Fruit fly (Drosophila melanogaster): Measurements from ENCODE around the gene Son.

Son gene

DNA sequence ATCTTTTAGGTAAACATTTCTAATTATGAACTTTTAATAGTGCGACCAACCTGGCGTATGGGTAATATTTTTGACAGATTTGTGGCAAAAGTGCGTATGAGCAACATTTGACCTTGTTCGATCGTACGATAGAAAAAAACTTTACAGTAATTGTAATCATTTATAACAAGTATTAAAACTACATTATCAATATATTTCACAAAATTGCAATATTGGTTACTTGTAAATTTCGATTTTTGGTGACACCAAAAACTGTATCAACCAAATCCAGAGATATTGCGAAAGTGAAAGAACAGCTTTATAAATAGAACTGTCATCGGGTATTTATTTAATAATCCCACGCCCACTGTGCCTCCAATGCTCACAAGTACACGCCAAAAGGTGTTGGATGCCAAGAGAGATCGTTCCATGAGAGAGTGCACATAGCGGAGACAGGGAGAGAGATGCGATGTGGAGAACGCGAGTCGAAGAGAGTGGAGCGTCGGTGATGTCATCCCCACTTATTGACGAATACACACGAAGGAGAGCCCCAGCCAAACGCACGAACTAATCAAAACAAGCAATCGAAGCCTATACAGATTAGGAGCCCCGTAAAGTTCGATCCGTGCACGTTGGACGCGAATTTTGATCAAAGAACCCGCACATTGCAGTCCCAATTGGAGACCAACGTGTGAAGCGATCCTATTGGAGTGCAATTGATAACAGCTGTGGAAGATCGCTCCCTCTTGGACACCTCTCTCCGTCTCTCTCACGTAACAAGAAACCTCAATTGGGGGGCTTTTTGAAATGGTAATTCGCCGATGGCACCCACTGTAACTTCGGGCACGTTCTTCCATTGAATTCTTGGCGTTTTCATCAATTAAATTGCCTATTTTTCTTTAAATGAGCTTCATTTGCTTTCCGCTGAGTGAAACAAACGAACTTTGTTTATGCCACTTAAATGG, 44.4 kb upstream of the Son start (continued):
- TF ChIP-seq dsf (GFP tag; optimal IDR thresholded peaks at IDR 0.05; ENCODE audit: borderline replicate concordance) (peak; percentile 74), Hr78 (GFP tag; optimal IDR thresholded peaks at IDR 0.05) (no peak), rgr (GFP tag; optimal IDR thresholded peaks at IDR 0.05) (peak; percentile 95), fru (GFP tag; optimal IDR thresholded peaks at IDR 0.05) (peak; percentile 98), CG9705 (GFP tag; optimal IDR thresholded peaks at IDR 0.05) (peak; percentile 94), OdsH (GFP tag; optimal IDR thresholded peaks at IDR 0.05) (peak; percentile 97), CG32264 (GFP tag; optimal IDR thresholded peaks at IDR 0.05) (peak; percentile 82), Dfd (GFP tag; optimal IDR thresholded peaks at IDR 0.05) (no peak)

- TF ChIP-seq Hr78 (GFP tag; optimal IDR thresholded peaks at IDR 0.05) (no peak), sage (GFP tag; optimal IDR thresholded peaks at IDR 0.05) (peak; percentile 50), h (GFP tag; optimal IDR thresholded peaks at IDR 0.05) (peak; percentile 77), CG9705 (GFP tag; optimal IDR thresholded peaks at IDR 0.05) (peak; percentile 7), HLH106 (tag; optimal IDR thresholded peaks at IDR 0.05) (peak; percentile 80), tai (GFP tag; optimal IDR thresholded peaks at IDR 0.05) (peak; percentile 81), Jra (GFP tag; optimal IDR thresholded peaks at IDR 0.05) (peak; percentile 65), dsf (GFP tag; optimal IDR thresholded peaks at IDR 0.05; ENCODE audit: borderline replicate concordance) (peak; percentile 69), Hnf4 (GFP tag; optimal IDR thresholded peaks at IDR 0.05) (peak; percentile 87), foxo (GFP tag; optimal IDR thresholded peaks at IDR 0.05) (peak in 1 of 2 experiments; percentile 84), Hr83 (GFP tag; optimal IDR thresholded peaks at IDR 0.05; ENCODE audit: poor library complexity, severe bottlenecking) (no peak), dmrt93B (GFP tag; optimal IDR thresholded peaks at IDR 0.05) (peak; percentile 63), OdsH (GFP tag; optimal IDR thresholded peaks at IDR 0.05) (peak; percentile 85), Dfd (GFP tag; optimal IDR thresholded peaks at IDR 0.05) (no peak), N (GFP tag; optimal IDR thresholded peaks at IDR 0.05) (no peak), CG32264 (GFP tag; optimal IDR thresholded peaks at IDR 0.05) (peak; percentile 70), GATAd (GFP tag; optimal IDR thresholded peaks at IDR 0.05) (peak; percentile 6), Myc (optimal IDR thresholded peaks at IDR 0.05) (no peak), sv (GFP tag; optimal IDR thresholded peaks at IDR 0.05) (peak; percentile 85), psq (GFP tag; optimal IDR thresholded peaks at IDR 0.05) (peak; percentile 66), dl (GFP tag; optimal IDR thresholded peaks at IDR 0.05; ENCODE audit: insufficient read depth in 1 of 2, partially characterized antibody in 2 of 2) (no peak), CrebA (GFP tag; optimal IDR thresholded peaks at IDR 0.05; ENCODE audit: borderline replicate concordance) (no peak), Dif (GFP tag; optimal IDR thresholded peaks at IDR 0.05; ENCODE audit: partially characterized antibody) (no peak), jim (GFP tag; optimal IDR thresholded peaks at IDR 0.05) (no peak), Vsx2 (GFP tag; optimal IDR thresholded peaks at IDR 0.05; ENCODE audit: partially characterized antibody) (no peak), br (GFP tag; optimal IDR thresholded peaks at IDR 0.05) (peak; percentile 87), pan (optimal IDR thresholded peaks at IDR 0.05) (no peak), fru (GFP tag; optimal IDR thresholded peaks at IDR 0.05) (peak; percentile 89), Mio (GFP tag; optimal IDR thresholded peaks at IDR 0.05) (no peak), woc (GFP tag; optimal IDR thresholded peaks at IDR 0.05) (peak; percentile 66), Sp1 (GFP tag; optimal IDR thresholded peaks at IDR 0.05) (peak; percentile 84), brk (GFP tag; optimal IDR thresholded peaks at IDR 0.05) (peak; percentile 77), ey (GFP tag; optimal IDR thresholded peaks at IDR 0.05) (peak; percentile 88), lola (GFP tag; optimal IDR thresholded peaks at IDR 0.05) (no peak), rgr (GFP tag; optimal IDR thresholded peaks at IDR 0.05) (peak; percentile 90), Abd-B (GFP tag; optimal IDR thresholded peaks at IDR 0.05) (no peak), usp (GFP tag; optimal IDR thresholded peaks at IDR 0.05) (no peak), Rel (GFP tag; optimal IDR thresholded peaks at IDR 0.05) (no peak), Rel (tag; optimal IDR thresholded peaks at IDR 0.05) (no peak)
These were observed 43.7 kb upstream of the Son start for dm6 chr3R:9534125-9534496.
